Fruit fly (Drosophila melanogaster): ENCODE measurements around the gene Gss2.
"Not testable (repeated sequence)": the region's sequence is repeated elsewhere in the genome, so short reads cannot be mapped to it uniquely, and the experiment has no call there.

Gene Gss2

DNA sequence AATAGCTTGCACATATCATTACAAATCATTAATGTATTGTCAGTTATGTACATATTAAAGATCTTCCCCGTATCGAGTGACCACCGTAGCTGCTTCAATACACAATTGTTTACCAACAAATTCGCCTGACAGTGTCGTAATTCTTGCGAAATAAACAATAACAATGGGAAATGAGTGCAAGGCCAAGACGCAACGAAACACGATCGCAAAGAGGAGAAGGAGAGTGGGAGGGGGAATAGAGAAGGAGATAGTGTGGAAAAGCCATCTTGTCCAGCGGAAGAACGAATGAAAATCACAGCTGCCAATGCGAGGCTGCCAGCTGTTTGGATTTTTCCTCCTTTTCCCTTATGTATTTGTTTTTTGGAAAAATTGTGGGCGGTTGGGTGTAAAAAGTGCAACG lies 14.2 kb upstream of the Gss2 start:
- TF ChIP-seq psq (optimal IDR thresholded peaks at IDR 0.05) (no peak), Dll (optimal IDR thresholded peaks at IDR 0.05) (no peak), CG8478 (optimal IDR thresholded peaks at IDR 0.05) (no peak), pan (optimal IDR thresholded peaks at IDR 0.05) (no peak), EcR (GFP tag; optimal IDR thresholded peaks at IDR 0.05) (no peak), usp (GFP tag; optimal IDR thresholded peaks at IDR 0.05) (no peak)

DNA sequence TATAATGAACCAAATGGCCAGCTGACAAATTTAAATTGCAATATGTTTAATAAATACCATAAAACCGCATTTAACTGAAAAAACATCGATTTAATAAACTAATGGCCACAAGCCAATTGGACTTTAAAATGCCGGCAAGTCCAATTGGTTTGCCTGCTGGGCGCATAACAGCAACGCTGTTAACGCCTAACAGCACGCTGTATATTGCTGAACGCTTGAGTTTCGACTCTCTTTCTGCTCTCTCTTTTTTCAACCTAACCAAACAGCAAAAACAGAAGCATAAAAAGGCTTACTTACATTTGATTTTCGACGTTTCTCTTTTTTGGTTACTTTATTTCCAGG lies 13.4 kb upstream of the Gss2 start:
- TF ChIP-seq EcR (GFP tag; optimal IDR thresholded peaks at IDR 0.05) = no peak
- TF ChIP-seq pan (optimal IDR thresholded peaks at IDR 0.05) = no peak
- TF ChIP-seq CG8478 (optimal IDR thresholded peaks at IDR 0.05) = no peak
- TF ChIP-seq usp (GFP tag; optimal IDR thresholded peaks at IDR 0.05) = no peak
- TF ChIP-seq psq (optimal IDR thresholded peaks at IDR 0.05) = no peak
- no peak for TF ChIP-seq Dll (optimal IDR thresholded peaks at IDR 0.05)

DNA sequence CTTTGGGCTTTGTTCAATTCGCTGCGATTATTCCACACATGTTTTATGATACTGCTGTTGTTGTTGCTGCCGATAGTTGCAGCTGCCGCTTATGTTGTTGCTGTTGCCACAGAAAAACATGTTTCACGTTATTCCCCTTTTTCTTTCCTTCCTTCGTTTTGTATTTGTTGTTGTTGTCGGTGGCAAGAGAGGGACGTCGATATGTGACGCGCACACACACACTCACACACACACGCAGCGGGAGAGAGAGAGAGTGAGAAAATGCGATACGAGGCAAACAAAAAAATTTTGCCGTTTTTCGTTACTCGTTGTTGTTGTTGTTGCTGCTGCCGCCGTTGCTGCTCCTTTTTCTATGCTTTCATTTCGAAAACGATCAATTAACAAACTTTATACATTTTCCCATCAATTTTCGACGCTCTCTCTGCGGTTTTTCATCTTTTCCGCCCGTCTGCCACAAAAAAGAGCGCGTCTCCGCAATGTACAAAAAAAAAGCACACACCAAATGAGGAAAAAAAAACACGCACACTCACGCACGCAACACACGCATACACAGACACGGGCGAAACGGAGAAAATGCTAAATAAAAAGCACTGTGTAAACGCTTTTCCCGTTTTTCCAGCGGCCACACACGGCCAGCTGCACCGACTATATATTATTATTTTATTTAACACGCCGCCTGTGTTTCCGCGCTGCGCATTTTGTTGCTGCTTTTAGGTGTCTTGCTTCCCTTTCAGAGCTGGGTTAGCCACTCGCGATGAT lies 12.9 kb upstream of the Gss2 start:
- TF ChIP-seq psq (optimal IDR thresholded peaks at IDR 0.05) (no peak), CG8478 (optimal IDR thresholded peaks at IDR 0.05) (no peak), Dll (optimal IDR thresholded peaks at IDR 0.05) (peak; percentile 52)

DNA sequence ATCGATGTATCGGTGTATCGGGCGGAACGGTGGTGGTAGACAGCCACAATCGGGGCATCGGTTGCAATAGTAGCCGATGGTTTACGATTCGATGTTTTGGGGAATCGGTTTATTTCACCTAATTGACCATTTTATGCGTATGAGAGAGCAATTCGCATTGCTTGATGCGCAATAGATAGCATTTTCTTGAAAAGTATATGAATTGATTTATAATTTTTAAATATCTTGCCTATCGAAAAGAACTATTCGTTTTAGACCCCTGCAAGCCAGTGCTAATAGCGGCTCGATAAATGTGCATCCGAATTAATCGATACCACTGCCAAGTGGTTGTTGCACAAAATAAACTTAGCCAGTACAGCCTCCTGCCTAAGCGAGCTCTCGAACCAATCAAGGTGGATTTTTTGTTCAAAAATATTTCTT lies 12.3 kb upstream of the Gss2 start, which contains the start of gene mnb:
Gene mnb, minus strand, starts transcription at position 15 of the 420 bp plus-strand sequence.
- TF ChIP-seq EcR (GFP tag; optimal IDR thresholded peaks at IDR 0.05) (no peak), usp (GFP tag; optimal IDR thresholded peaks at IDR 0.05) (no peak), CG8478 (optimal IDR thresholded peaks at IDR 0.05) (no peak), Dll (optimal IDR thresholded peaks at IDR 0.05) (no peak), pan (optimal IDR thresholded peaks at IDR 0.05) (no peak), psq (optimal IDR thresholded peaks at IDR 0.05) (no peak)

DNA sequence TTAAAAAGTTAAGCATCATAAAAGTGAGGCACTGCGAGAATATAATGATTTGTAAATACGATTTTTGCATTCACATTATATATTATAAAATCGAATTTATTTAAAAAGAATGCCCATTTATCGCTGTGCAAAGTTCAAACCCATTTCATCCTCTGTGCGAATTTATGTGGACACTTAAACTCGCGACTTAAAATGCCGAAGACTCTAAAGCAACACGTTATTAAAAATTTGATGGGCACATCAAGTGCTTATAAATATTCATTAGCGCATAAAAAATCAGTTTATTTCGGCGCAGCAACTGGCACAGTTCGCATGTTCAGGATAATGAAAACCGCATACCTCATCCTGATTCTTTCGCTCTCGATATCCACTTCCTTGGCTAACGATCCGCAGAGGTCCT lies 11.6 kb upstream of the Gss2 start, which contains the start of gene CG6788:
Gene CG6788, plus strand, starts transcription at position 301 of the 400 bp plus-strand sequence.
- no peak for TF ChIP-seq pan (optimal IDR thresholded peaks at IDR 0.05)
- TF ChIP-seq EcR (GFP tag; optimal IDR thresholded peaks at IDR 0.05) = no peak
- TF ChIP-seq usp (GFP tag; optimal IDR thresholded peaks at IDR 0.05) = no peak
- no peak for TF ChIP-seq psq (optimal IDR thresholded peaks at IDR 0.05)
- TF ChIP-seq CG8478 (optimal IDR thresholded peaks at IDR 0.05) = no peak
- TF ChIP-seq Dll (optimal IDR thresholded peaks at IDR 0.05) = no peak

DNA sequence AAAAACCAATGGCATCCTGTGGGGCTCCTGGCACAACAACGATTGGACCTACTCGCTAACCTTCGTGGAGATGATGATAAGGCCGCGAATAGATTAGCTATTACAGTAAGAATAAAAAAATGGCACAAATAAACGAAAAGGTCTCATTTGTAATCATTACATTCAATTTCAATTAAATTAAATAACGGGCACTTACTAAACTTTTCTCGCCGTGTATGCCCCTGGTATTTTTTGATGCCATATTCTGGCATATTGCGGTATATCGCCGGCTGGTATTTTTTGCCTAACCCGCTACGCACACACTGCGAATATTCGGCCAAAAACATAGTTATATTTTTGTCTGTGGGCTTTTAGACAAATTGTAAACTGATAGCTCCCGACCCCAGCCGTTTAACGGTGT lies 10.3 kb upstream of the Gss2 start, which contains the start of gene Gss1:
Gene Gss1, plus strand, starts transcription at position 301 of the 400 bp plus-strand sequence.
- TF ChIP-seq usp (GFP tag; optimal IDR thresholded peaks at IDR 0.05); pan (optimal IDR thresholded peaks at IDR 0.05); EcR (GFP tag; optimal IDR thresholded peaks at IDR 0.05): not testable (repeated sequence)

DNA sequence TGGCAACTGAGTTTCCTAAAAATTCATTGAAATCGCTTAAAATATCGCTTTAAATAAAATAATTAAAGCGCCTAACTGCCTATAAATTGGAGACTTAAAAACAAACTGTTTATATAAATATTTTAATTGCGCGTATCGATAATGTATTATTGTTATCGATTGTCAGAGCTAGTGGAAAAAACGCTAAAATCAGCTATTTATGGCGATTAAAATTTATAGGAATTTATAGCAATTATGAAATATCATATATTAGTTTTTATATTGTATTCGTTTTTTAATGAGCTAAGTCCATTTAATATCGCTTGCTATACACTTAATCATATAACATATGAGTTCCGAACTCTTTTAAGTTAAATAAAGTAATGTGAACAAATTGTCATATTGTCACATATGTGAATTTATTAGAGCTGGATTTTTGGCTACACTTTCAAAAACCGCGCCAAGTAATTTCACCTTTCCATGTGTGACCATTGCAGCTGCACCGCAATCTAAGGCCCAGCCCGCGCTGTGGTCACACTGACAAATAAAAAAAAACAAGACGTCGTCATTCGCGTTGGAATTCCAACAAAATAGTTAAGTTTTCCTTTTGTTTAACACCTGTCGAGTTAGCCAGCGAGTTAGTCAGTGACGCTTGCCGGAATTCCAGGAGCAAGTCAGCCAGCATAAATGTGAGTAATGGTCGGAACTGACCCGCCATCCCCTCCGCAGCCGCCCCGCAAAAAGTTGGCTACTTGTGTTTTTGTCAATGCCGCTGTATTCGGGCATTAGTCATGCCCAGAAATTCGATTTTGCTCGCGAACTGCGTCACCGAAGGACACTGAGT lies 7.9 kb downstream of the Gss2 start, which contains the start of the genes CG7772 and Vps4:
Gene CG7772, minus strand, starts transcription at position 78 of the 823 bp plus-strand sequence.
Gene Vps4, plus strand, starts transcription at position 509 of the 823 bp plus-strand sequence.
- TF ChIP-seq usp (GFP tag; optimal IDR thresholded peaks at IDR 0.05) = no peak
- TF ChIP-seq CG8478 (optimal IDR thresholded peaks at IDR 0.05) = no peak
- no peak for TF ChIP-seq pan (optimal IDR thresholded peaks at IDR 0.05)
- TF ChIP-seq EcR (GFP tag; optimal IDR thresholded peaks at IDR 0.05) = no peak
- no peak for TF ChIP-seq Dll (optimal IDR thresholded peaks at IDR 0.05)
- no peak for TF ChIP-seq psq (optimal IDR thresholded peaks at IDR 0.05)

DNA sequence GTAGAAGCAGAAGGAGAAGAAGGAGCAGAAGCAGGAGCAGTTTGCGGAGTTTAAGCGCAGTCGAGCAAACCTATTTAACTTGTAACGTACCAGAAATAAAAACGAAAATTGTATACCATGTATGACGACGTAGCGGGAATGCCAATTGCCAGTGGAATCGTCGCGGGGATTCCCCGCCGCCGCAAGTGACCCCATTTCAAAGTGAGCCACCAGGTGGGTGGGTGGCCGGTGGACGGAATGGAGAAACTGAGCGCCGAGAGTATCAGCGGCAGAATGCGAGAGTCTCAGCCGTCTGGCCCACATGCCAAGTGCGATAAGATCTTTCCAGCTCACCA lies 11.1 kb downstream of the Gss2 start:
- TF ChIP-seq CG8478 (optimal IDR thresholded peaks at IDR 0.05) = no peak
- peak; percentile 3 for TF ChIP-seq Dll (optimal IDR thresholded peaks at IDR 0.05)

DNA sequence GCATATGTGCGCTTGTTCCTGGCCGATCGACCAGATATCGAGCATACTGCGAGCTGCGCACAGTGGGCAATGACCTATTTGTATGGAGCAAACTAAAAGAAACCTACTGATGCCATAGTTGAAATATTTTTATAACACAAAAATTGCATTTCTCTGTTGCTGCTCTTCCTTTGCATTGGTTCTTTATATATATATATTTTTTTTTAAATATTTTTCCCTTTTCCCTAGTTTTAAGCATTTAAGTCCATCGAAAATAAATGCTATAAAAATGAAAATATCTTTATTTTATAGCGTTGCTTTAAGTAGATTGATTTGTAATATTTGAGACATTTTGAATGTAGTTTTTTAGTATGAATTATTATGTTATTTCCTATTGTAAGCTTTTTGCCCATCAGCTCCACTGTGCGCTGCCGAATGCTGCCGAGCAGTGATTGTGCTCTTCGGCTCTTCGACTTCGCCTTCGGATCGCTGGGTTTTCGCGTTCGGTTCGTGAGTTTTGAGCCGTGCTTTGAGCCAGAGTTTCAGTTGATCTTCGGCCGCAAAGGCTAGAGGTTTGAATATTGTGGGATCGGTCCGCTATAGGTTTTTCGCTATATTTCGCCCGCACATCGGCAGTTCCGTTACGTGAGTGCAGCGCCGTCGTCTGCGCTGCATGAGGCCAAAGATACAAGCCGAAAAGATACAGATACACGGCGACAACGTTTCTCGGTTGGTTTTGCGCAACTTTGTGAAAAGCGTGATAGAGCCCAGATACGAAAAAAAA lies 11.6 kb downstream of the Gss2 start, which contains the start of gene CG6847:
Gene CG6847, plus strand, starts transcription at position 522 of the 763 bp plus-strand sequence.
- TF ChIP-seq pan (optimal IDR thresholded peaks at IDR 0.05) (no peak), Dll (optimal IDR thresholded peaks at IDR 0.05) (no peak), psq (optimal IDR thresholded peaks at IDR 0.05) (no peak), usp (GFP tag; optimal IDR thresholded peaks at IDR 0.05) (no peak), CG8478 (optimal IDR thresholded peaks at IDR 0.05) (no peak), EcR (GFP tag; optimal IDR thresholded peaks at IDR 0.05) (no peak)

DNA sequence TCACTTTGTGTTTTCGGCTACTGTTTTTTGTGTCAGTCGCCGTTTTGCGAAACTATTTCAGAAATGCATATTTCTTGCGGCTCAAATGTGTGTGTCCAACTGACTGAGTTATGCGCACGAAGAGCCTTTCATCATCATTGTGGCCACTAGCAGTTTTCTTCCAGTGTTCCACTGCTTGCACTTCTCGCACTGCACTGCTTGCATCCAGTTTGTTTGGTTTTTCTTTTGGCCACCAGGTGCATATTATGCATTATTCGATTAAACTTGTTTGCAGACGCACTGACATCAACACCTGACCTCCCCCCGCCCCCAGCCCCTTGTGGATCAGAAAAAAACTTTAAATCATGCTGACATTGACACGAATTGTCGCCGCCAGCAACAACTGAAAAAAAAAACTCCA lies 13.0 kb downstream of the Gss2 start:
- TF ChIP-seq usp (GFP tag; optimal IDR thresholded peaks at IDR 0.05) (no peak), EcR (GFP tag; optimal IDR thresholded peaks at IDR 0.05) (no peak), psq (optimal IDR thresholded peaks at IDR 0.05) (no peak), pan (optimal IDR thresholded peaks at IDR 0.05) (no peak), CG8478 (optimal IDR thresholded peaks at IDR 0.05) (no peak), Dll (optimal IDR thresholded peaks at IDR 0.05) (no peak)

DNA sequence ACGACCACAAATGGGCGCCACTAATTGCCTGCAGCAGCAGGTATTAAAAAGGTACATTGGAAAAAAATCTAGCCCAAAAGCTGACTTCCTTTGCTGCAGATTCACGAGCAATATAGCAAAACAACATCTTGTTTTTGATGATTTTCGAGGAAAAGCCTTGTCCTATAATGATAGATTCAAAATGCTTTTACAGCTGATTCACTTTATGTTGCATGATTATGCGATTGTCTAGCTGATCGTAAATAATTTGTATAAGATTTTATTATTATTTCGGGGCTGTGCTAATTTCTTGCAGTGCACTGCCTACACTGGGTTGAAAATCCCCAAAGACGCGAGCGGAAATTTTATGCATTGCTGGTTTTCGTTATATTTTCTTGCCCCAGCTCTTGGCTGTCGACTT lies 15.0 kb downstream of the Gss2 start:
- TF ChIP-seq Dll (optimal IDR thresholded peaks at IDR 0.05) (no peak), psq (optimal IDR thresholded peaks at IDR 0.05) (no peak), CG8478 (optimal IDR thresholded peaks at IDR 0.05) (no peak), usp (GFP tag; optimal IDR thresholded peaks at IDR 0.05) (no peak), pan (optimal IDR thresholded peaks at IDR 0.05) (no peak), EcR (GFP tag; optimal IDR thresholded peaks at IDR 0.05) (no peak)
